Worm (Caenorhabditis elegans) whole organism, L2 larva: ENCODE results near the gene aexr-2.
A peak's percentile ranks its signal among the peaks of the same experiment; 100 is the strongest.

Experiments
- C34F6.9 ChIP-seq: fragments of 150-350 bp; optimal IDR thresholded peaks from 2 replicates; lab custom pipeline; 2014; ENCODE audit warnings: missing biosample characterization, missing genetic modification characterization
- F13H6.1 ChIP-seq: sonication (generic microtip); optimal IDR thresholded peaks from 2 replicates; lab custom pipeline; 2016; ENCODE audit warnings: missing genetic modification characterization, missing compliant biosample characterization
- R02D3.7 ChIP-seq: fragments of 150-350 bp; optimal IDR thresholded peaks from 2 replicates; lab custom pipeline; 2014; ENCODE audit warnings: missing biosample characterization, missing genetic modification characterization
- ZK546.5 ChIP-seq: sonication (generic microtip); optimal IDR thresholded peaks from 2 replicates; lab custom pipeline; 2017; ENCODE audit warnings: missing biosample characterization, missing genetic modification characterization
- ama-1 ChIP-seq: fragments of 150-350 bp; optimal IDR thresholded peaks from 2 replicates; lab custom pipeline; 2018; ENCODE audit warnings: inconsistent platforms
- ceh-16 ChIP-seq: fragments of 150-350 bp; optimal IDR thresholded peaks from 2 replicates; lab custom pipeline; 2014; ENCODE audit warnings: missing biosample characterization, missing genetic modification characterization
- ceh-82 ChIP-seq: fragments of 150-350 bp; optimal IDR thresholded peaks from 2 replicates; lab custom pipeline; 2014; ENCODE audit warnings: missing biosample characterization, missing genetic modification characterization
- crh-2 ChIP-seq: sonication (generic microtip); optimal IDR thresholded peaks from 2 replicates; lab custom pipeline; 2017; ENCODE audit warnings: missing biosample characterization, missing genetic modification characterization
- dmd-4 ChIP-seq: sonication (generic microtip); optimal IDR thresholded peaks from 2 replicates; lab custom pipeline; 2017; ENCODE audit warnings: missing biosample characterization, missing genetic modification characterization
- elt-3 ChIP-seq: sonication (generic microtip); optimal IDR thresholded peaks from 2 replicates; lab custom pipeline; 2017; ENCODE audit warnings: missing biosample characterization, missing genetic modification characterization
- gmeb-1 ChIP-seq: fragments of 150-350 bp; optimal IDR thresholded peaks from 2 replicates; lab custom pipeline; 2014; ENCODE audit warnings: missing biosample characterization, missing genetic modification characterization
- lin-13 ChIP-seq: fragments of 150-350 bp; optimal IDR thresholded peaks from 2 replicates; lab custom pipeline; 2014; ENCODE audit warnings: missing biosample characterization, missing genetic modification reagents, missing genetic modification characterization
- mab-5 ChIP-seq: fragments of 150-350 bp; optimal IDR thresholded peaks from 2 replicates; lab custom pipeline; 2014; ENCODE audit warnings: missing biosample characterization, missing genetic modification characterization
- mbf-1 ChIP-seq: sonication (generic microtip); optimal IDR thresholded peaks from 2 replicates; lab custom pipeline; 2017; ENCODE audit warnings: missing biosample characterization, missing genetic modification characterization
- mdl-1 ChIP-seq, 2 experiments: fragments of 150-350 bp in 1 of 2; sonication (generic microtip) in 1 of 2; optimal IDR thresholded peaks; 2 replicates each; lab custom pipeline; 2017; ENCODE audit warnings: missing biosample characterization in 2 of 2, missing genetic modification characterization in 2 of 2
- nhr-12 ChIP-seq: fragments of 150-350 bp; optimal IDR thresholded peaks from 2 replicates; lab custom pipeline; 2014; ENCODE audit warnings: missing biosample characterization, missing genetic modification characterization
- nhr-129 ChIP-seq: fragments of 150-350 bp; optimal IDR thresholded peaks from 2 replicates; lab custom pipeline; 2014; ENCODE audit warnings: missing biosample characterization, missing genetic modification characterization
- nhr-23 ChIP-seq: fragments of 150-350 bp; optimal IDR thresholded peaks from 2 replicates; lab custom pipeline; 2014; ENCODE audit warnings: missing biosample characterization, missing genetic modification reagents, missing genetic modification characterization
- nhr-6 ChIP-seq: fragments of 150-350 bp; optimal IDR thresholded peaks from 2 replicates; lab custom pipeline; 2014; ENCODE audit warnings: missing biosample characterization, missing genetic modification characterization
- nhr-77 ChIP-seq: fragments of 150-350 bp; optimal IDR thresholded peaks from 2 replicates; lab custom pipeline; 2014; ENCODE audit warnings: missing biosample characterization, missing genetic modification characterization
- peb-1 ChIP-seq: fragments of 150-350 bp; optimal IDR thresholded peaks from 2 replicates; lab custom pipeline; 2014; ENCODE audit warnings: missing biosample characterization, missing genetic modification characterization
- sem-4 ChIP-seq: fragments of 150-350 bp; optimal IDR thresholded peaks from 2 replicates; lab custom pipeline; 2014; ENCODE audit warnings: missing biosample characterization, missing genetic modification reagents, missing genetic modification characterization
- sma-3 ChIP-seq: sonication (generic microtip); optimal IDR thresholded peaks from 2 replicates; lab custom pipeline; 2016; ENCODE audit warnings: missing genetic modification reagents, missing genetic modification characterization, missing compliant biosample characterization
- sma-9 ChIP-seq, 2 experiments: fragments of 150-350 bp in 1 of 2; sonication (generic microtip) in 1 of 2; optimal IDR thresholded peaks; 2 replicates each; lab custom pipeline; 2014 to 2016; ENCODE audit warnings: missing genetic modification characterization in 2 of 2, mild to moderate bottlenecking in 1 of 2, missing biosample characterization in 1 of 2, missing compliant biosample characterization in 1 of 2, missing genetic modification reagents in 1 of 2, moderate library complexity in 1 of 2
- snpc-4 ChIP-seq: fragments of 150-350 bp; optimal IDR thresholded peaks from 2 replicates; lab custom pipeline; 2014; ENCODE audit warnings: missing biosample characterization, missing genetic modification characterization
- unc-62 ChIP-seq: fragments of 150-350 bp; optimal IDR thresholded peaks from 2 replicates; lab custom pipeline; 2014; ENCODE audit warnings: missing biosample characterization, missing genetic modification reagents, missing genetic modification characterization
- ztf-1 ChIP-seq: fragments of 200-800 bp; sonication (Bioruptor generic); conservative IDR thresholded peaks from 2 replicates; pipeline ENCODE4 v1.3.6; 2022; ENCODE audit warnings: missing genetic modification characterization, missing compliant biosample characterization
- ztf-11 ChIP-seq: sonication (generic microtip); optimal IDR thresholded peaks from 2 replicates; lab custom pipeline; 2017; ENCODE audit warnings: missing biosample characterization, missing genetic modification characterization
- ztf-4 ChIP-seq: fragments of 150-350 bp; optimal IDR thresholded peaks from 2 replicates; lab custom pipeline; 2014; ENCODE audit warnings: missing biosample characterization, missing genetic modification characterization

Gene aexr-2

ce11 chrX:6591674-6592073, 39.7 kb downstream of the aexr-2 start:
- TF ChIP-seq crh-2 (tag; lab: Kevin White, UChicago): no peak
- TF ChIP-seq ztf-4 (tag; lab: Kevin White, UChicago): no peak
- TF ChIP-seq mdl-1 (tag; optimal IDR thresholded peaks at IDR 0.05; lab: Kevin White, UChicago): no peak
- TF ChIP-seq R02D3.7 (tag; lab: Kevin White, UChicago): no peak
- no peak for TF ChIP-seq ceh-16 (tag; lab: Kevin White, UChicago)
- no peak for TF ChIP-seq sem-4 (tag; lab: Kevin White, UChicago)
- peak; percentile 21 for TF ChIP-seq sma-9 (GFP tag; optimal IDR thresholded peaks at IDR 0.05; lab: Kevin White, UChicago)
- no peak for TF ChIP-seq sma-9 (tag; optimal IDR thresholded peaks at IDR 0.05; lab: Kevin White, UChicago)
- TF ChIP-seq peb-1 (tag; lab: Kevin White, UChicago): no peak
- peak; percentile 67 for TF ChIP-seq nhr-129 (tag; lab: Kevin White, UChicago)
- TF ChIP-seq elt-3 (tag; lab: Kevin White, UChicago): no peak
- TF ChIP-seq ZK546.5: no peak
- TF ChIP-seq nhr-12 (tag; lab: Kevin White, UChicago): no peak
- no peak for TF ChIP-seq sma-3
- TF ChIP-seq nhr-77 (tag; lab: Kevin White, UChicago): no peak
- TF ChIP-seq F13H6.1: peak; percentile 63
- TF ChIP-seq C34F6.9 (tag; lab: Kevin White, UChicago): no peak
- TF ChIP-seq mbf-1 (tag; lab: Kevin White, UChicago): no peak

ce11 chrX:6588495-6588894, 42.8 kb downstream of the aexr-2 start, which contains the start of gene fbxl-4:
fbxl-4 (plus strand) TSS chrX:6588795.
- TF ChIP-seq lin-13 (GFP tag; lab: Kevin White, UChicago): no peak
- TF ChIP-seq R02D3.7 (tag; lab: Kevin White, UChicago): no peak
- no peak for TF ChIP-seq mab-5 (tag; lab: Kevin White, UChicago)
- TF ChIP-seq ceh-82: no peak
- TF ChIP-seq dmd-4 (tag; lab: Kevin White, UChicago): no peak
- no peak for TF ChIP-seq gmeb-1 (tag; lab: Kevin White, UChicago)
- TF ChIP-seq snpc-4 (tag; lab: Kevin White, UChicago): no peak
- TF ChIP-seq ztf-11 (tag; lab: Kevin White, UChicago): no peak
- no peak for TF ChIP-seq unc-62
- TF ChIP-seq ztf-4 (tag; lab: Kevin White, UChicago): no peak
- TF ChIP-seq mbf-1 (tag; lab: Kevin White, UChicago): no peak
- TF ChIP-seq ama-1: no peak
- no peak for TF ChIP-seq nhr-77 (tag; lab: Kevin White, UChicago)
- no peak for TF ChIP-seq ztf-1
- TF ChIP-seq C34F6.9 (tag; lab: Kevin White, UChicago): no peak
- no peak for TF ChIP-seq sem-4 (tag; lab: Kevin White, UChicago)
- TF ChIP-seq nhr-23 (tag; lab: Kevin White, UChicago): no peak
- TF ChIP-seq nhr-6 (tag; lab: Kevin White, UChicago): no peak

DNA sequence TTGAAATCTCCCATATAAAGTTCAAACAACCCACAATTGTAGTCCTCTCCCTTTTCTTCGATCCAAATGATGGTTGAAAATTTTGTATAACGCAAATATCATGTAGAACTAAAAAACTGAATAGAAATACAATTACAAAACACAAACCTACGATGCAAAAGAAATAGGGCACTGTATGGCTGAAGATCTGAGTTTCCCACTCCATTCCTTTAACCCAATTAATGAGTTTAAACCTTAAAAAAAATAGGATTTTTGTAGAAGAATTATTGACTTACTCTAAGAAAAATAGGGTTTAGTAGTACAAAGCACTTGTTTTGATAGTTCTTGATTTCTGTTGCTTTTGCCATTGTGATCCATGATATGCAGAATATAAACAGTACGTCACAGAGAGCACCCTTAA, 48.0 kb downstream of the aexr-2 start:
- TF ChIP-seq nhr-6 (tag; lab: Kevin White, UChicago): no peak
